Worm (Caenorhabditis elegans) whole organism, L2 larva: ENCODE results near the gene srx-44.
"Not testable (repeated sequence)": the region's sequence is repeated elsewhere in the genome, so short reads cannot be mapped to it uniquely, and the experiment has no call there.

Experiments used
- C34F6.9 ChIP-seq: fragments of 150-350 bp; optimal IDR thresholded peaks from 2 replicates; lab custom pipeline; 2014; ENCODE audit warnings: missing biosample characterization, missing genetic modification characterization
- F13H6.1 ChIP-seq: sonication (generic microtip); optimal IDR thresholded peaks from 2 replicates; lab custom pipeline; 2016; ENCODE audit warnings: missing genetic modification characterization, missing compliant biosample characterization
- R02D3.7 ChIP-seq: fragments of 150-350 bp; optimal IDR thresholded peaks from 2 replicates; lab custom pipeline; 2014; ENCODE audit warnings: missing biosample characterization, missing genetic modification characterization
- ZK546.5 ChIP-seq: sonication (generic microtip); optimal IDR thresholded peaks from 2 replicates; lab custom pipeline; 2017; ENCODE audit warnings: missing biosample characterization, missing genetic modification characterization
- alr-1 ChIP-seq: fragments of 150-350 bp; optimal IDR thresholded peaks from 2 replicates; lab custom pipeline; 2014; ENCODE audit warnings: missing biosample characterization, missing genetic modification characterization
- aly-2 ChIP-seq: fragments of 150-350 bp; optimal IDR thresholded peaks from 2 replicates; lab custom pipeline; 2014; ENCODE audit warnings: missing biosample characterization, missing genetic modification characterization
- ama-1 ChIP-seq: fragments of 150-350 bp; optimal IDR thresholded peaks from 2 replicates; lab custom pipeline; 2018; ENCODE audit warnings: inconsistent platforms
- ceh-16 ChIP-seq: fragments of 150-350 bp; optimal IDR thresholded peaks from 2 replicates; lab custom pipeline; 2014; ENCODE audit warnings: missing biosample characterization, missing genetic modification characterization
- ceh-82 ChIP-seq: fragments of 150-350 bp; optimal IDR thresholded peaks from 2 replicates; lab custom pipeline; 2014; ENCODE audit warnings: missing biosample characterization, missing genetic modification characterization
- crh-2 ChIP-seq: sonication (generic microtip); optimal IDR thresholded peaks from 2 replicates; lab custom pipeline; 2017; ENCODE audit warnings: missing biosample characterization, missing genetic modification characterization
- elt-1 ChIP-seq: fragments of 150-350 bp; optimal IDR thresholded peaks from 2 replicates; lab custom pipeline; 2014; ENCODE audit warnings: missing biosample characterization, missing genetic modification characterization
- fos-1 ChIP-seq: fragments of 150-350 bp; optimal IDR thresholded peaks from 2 replicates; lab custom pipeline; 2014; ENCODE audit warnings: missing biosample characterization, missing genetic modification characterization
- gmeb-1 ChIP-seq: fragments of 150-350 bp; optimal IDR thresholded peaks from 2 replicates; lab custom pipeline; 2014; ENCODE audit warnings: missing biosample characterization, missing genetic modification characterization
- lin-11 ChIP-seq: fragments of 150-350 bp; sonication (generic microtip); optimal IDR thresholded peaks from 2 replicates; lab custom pipeline; 2014; ENCODE audit warnings: missing biosample characterization, missing genetic modification characterization, inconsistent platforms, mixed read lengths
- lin-13 ChIP-seq: fragments of 150-350 bp; optimal IDR thresholded peaks from 2 replicates; lab custom pipeline; 2014; ENCODE audit warnings: missing biosample characterization, missing genetic modification reagents, missing genetic modification characterization
- lin-39 ChIP-seq: fragments of 150-350 bp; optimal IDR thresholded peaks from 2 replicates; lab custom pipeline; 2014; ENCODE audit warnings: missing biosample characterization, missing genetic modification reagents, missing genetic modification characterization
- lsy-2 ChIP-seq, 2 experiments: fragments of 150-350 bp in 1 of 2; sonication (generic microtip) in 1 of 2; optimal IDR thresholded peaks; 2 replicates each; lab custom pipeline; 2014 to 2017; ENCODE audit warnings: missing biosample characterization in 2 of 2, missing genetic modification characterization in 2 of 2
- mbf-1 ChIP-seq: sonication (generic microtip); optimal IDR thresholded peaks from 2 replicates; lab custom pipeline; 2017; ENCODE audit warnings: missing biosample characterization, missing genetic modification characterization
- mdl-1 ChIP-seq, 2 experiments: fragments of 150-350 bp in 1 of 2; sonication (generic microtip) in 1 of 2; optimal IDR thresholded peaks; 2 replicates each; lab custom pipeline; 2017; ENCODE audit warnings: missing biosample characterization in 2 of 2, missing genetic modification characterization in 2 of 2
- nhr-10 ChIP-seq: sonication (generic microtip); optimal IDR thresholded peaks from 2 replicates; lab custom pipeline; 2017; ENCODE audit warnings: missing biosample characterization, missing genetic modification characterization
- nhr-11 ChIP-seq: fragments of 150-350 bp; optimal IDR thresholded peaks from 2 replicates; lab custom pipeline; 2014; ENCODE audit warnings: missing biosample characterization, missing genetic modification characterization
- nhr-12 ChIP-seq: fragments of 150-350 bp; optimal IDR thresholded peaks from 2 replicates; lab custom pipeline; 2014; ENCODE audit warnings: missing biosample characterization, missing genetic modification characterization
- nhr-129 ChIP-seq: fragments of 150-350 bp; optimal IDR thresholded peaks from 2 replicates; lab custom pipeline; 2014; ENCODE audit warnings: missing biosample characterization, missing genetic modification characterization
- nhr-21 ChIP-seq: fragments of 150-350 bp; optimal IDR thresholded peaks from 2 replicates; lab custom pipeline; 2014; ENCODE audit warnings: missing biosample characterization, missing genetic modification characterization
- nhr-23 ChIP-seq: fragments of 150-350 bp; optimal IDR thresholded peaks from 2 replicates; lab custom pipeline; 2014; ENCODE audit warnings: missing biosample characterization, missing genetic modification reagents, missing genetic modification characterization
- nhr-25 ChIP-seq: fragments of 150-350 bp; sonication (generic microtip); optimal IDR thresholded peaks from 3 replicates; lab custom pipeline; 2014; ENCODE audit warnings: missing biosample characterization, missing genetic modification characterization
- nhr-77 ChIP-seq: fragments of 150-350 bp; optimal IDR thresholded peaks from 2 replicates; lab custom pipeline; 2014; ENCODE audit warnings: missing biosample characterization, missing genetic modification characterization
- peb-1 ChIP-seq: fragments of 150-350 bp; optimal IDR thresholded peaks from 2 replicates; lab custom pipeline; 2014; ENCODE audit warnings: missing biosample characterization, missing genetic modification characterization
- sem-4 ChIP-seq: fragments of 150-350 bp; optimal IDR thresholded peaks from 2 replicates; lab custom pipeline; 2014; ENCODE audit warnings: missing biosample characterization, missing genetic modification reagents, missing genetic modification characterization
- skn-1 ChIP-seq: sonication (generic microtip); optimal IDR thresholded peaks from 2 replicates; lab custom pipeline; 2017; ENCODE audit warnings: missing biosample characterization, missing genetic modification characterization
- sma-3 ChIP-seq: sonication (generic microtip); optimal IDR thresholded peaks from 2 replicates; lab custom pipeline; 2016; ENCODE audit warnings: missing genetic modification reagents, missing genetic modification characterization, missing compliant biosample characterization
- snpc-4 ChIP-seq: fragments of 150-350 bp; optimal IDR thresholded peaks from 2 replicates; lab custom pipeline; 2014; ENCODE audit warnings: missing biosample characterization, missing genetic modification characterization
- unc-39 ChIP-seq: fragments of 150-350 bp; optimal IDR thresholded peaks from 2 replicates; lab custom pipeline; 2014; ENCODE audit warnings: missing biosample characterization, missing genetic modification characterization
- unc-55 ChIP-seq: fragments of 150-350 bp; sonication (generic microtip); optimal IDR thresholded peaks from 3 replicates; lab custom pipeline; 2014; ENCODE audit warnings: missing biosample characterization, missing genetic modification reagents, missing genetic modification characterization
- unc-62 ChIP-seq: fragments of 150-350 bp; optimal IDR thresholded peaks from 2 replicates; lab custom pipeline; 2014; ENCODE audit warnings: missing biosample characterization, missing genetic modification reagents, missing genetic modification characterization
- zag-1 ChIP-seq: fragments of 150-350 bp; optimal IDR thresholded peaks from 2 replicates; lab custom pipeline; 2014; ENCODE audit warnings: missing biosample characterization, missing genetic modification characterization
- ztf-1 ChIP-seq: fragments of 200-800 bp; sonication (Bioruptor generic); conservative IDR thresholded peaks from 2 replicates; pipeline ENCODE4 v1.3.6; 2022; ENCODE audit warnings: missing genetic modification characterization, missing compliant biosample characterization
- ztf-11 ChIP-seq: sonication (generic microtip); optimal IDR thresholded peaks from 2 replicates; lab custom pipeline; 2017; ENCODE audit warnings: missing biosample characterization, missing genetic modification characterization
- ztf-4 ChIP-seq: fragments of 150-350 bp; optimal IDR thresholded peaks from 2 replicates; lab custom pipeline; 2014; ENCODE audit warnings: missing biosample characterization, missing genetic modification characterization

srx-44 gene

DNA sequence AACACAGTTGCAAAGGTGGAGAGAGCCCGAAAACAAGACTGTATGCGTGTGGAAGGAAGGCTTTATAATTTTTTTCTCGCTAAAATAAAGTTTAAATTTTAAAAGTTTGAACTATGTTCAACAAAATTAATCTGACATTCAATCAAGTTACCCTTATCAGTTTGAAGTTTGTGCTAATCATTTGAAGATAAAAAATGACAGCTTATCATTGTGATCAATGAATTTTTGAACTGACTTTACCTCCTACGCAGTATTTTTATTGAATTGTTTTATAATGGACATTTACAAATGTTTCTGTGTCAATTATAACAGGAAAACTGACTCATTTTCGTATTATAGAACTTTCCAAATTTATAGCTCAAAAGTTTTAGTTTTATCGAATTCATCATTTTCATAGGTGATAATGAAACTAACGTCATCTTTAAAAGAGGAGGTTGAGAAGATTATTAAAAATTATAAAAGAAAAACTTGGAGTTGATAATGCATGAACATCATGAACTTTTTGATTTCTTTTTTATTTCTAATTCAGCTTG is 41.8 kb upstream of the srx-44 start, which contains the start of gene oac-20:
Gene oac-20 (plus strand): TSS at position 483 of the 533 bp plus-strand sequence.
- no peak for TF ChIP-seq unc-39 (tag; lab: Kevin White, UChicago)
- TF ChIP-seq fos-1 (tag; lab: Kevin White, UChicago): peak; percentile 76

DNA sequence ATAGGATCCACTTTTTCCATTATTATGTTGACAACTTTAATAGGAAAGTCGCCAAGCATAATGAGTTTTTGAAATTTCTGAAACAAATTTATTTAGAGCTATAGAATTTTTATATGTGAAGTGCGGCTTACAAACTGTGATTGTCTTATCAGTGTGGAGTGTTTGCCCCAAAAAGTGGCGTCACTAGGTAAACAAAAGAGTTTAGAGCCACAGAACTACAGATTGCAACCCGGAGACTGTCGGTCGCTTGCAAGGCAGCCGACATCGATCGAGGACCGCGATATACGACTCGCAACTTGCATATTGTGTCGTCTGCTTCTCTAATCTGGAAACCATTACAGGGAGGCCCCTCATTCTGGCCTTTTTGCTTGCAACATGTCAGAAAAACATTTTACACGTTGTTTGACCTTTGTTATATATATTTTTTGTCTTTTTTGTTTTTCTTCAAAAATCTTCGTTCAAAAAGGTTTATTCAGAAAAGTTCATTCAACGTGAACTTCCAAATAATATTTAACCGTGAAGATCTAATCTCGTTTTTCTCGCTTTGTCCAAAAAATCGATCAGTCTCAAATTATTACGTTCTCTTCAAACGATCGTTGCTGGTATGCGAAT is 37.3 kb upstream of the srx-44 start, which contains the start of the genes fbxa-99 and F36G9.13:
Gene fbxa-99 (minus strand): TSS at position 122 of the 612 bp plus-strand sequence.
Gene F36G9.13 (plus strand): TSS at position 562 of the 612 bp plus-strand sequence.
- TF ChIP-seq mdl-1 (tag; optimal IDR thresholded peaks at IDR 0.05; lab: Kevin White, UChicago) (no peak), mbf-1 (no peak), fos-1 (tag; lab: Kevin White, UChicago) (peak; percentile 36), snpc-4 (tag; lab: Kevin White, UChicago) (peak; percentile 56), nhr-25 (tag; lab: Kevin White, UChicago) (no peak)

DNA sequence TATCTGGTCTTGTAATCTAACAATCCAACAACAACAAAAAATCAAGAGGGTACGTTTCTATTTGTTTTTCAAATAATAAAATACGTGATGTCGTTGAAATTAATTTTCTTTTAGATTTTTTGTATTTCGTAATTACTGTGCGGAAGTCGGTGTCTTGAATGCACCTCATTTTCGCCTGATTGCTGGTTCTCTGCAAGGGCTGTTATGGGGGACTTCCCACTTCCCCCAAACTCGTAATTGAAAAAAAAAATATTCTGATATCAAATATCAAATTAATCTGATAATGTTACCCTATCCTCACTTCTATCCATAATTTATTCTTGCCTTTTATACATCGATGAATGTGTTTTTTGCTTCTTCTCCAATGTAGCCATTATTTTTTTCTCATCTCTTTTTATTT is 32.1 kb upstream of the srx-44 start, which contains the start of gene F36G9.15:
Gene F36G9.15 (minus strand): TSS at position 101 of the 400 bp plus-strand sequence.
- no peak for TF ChIP-seq R02D3.7 (tag; lab: Kevin White, UChicago)

DNA sequence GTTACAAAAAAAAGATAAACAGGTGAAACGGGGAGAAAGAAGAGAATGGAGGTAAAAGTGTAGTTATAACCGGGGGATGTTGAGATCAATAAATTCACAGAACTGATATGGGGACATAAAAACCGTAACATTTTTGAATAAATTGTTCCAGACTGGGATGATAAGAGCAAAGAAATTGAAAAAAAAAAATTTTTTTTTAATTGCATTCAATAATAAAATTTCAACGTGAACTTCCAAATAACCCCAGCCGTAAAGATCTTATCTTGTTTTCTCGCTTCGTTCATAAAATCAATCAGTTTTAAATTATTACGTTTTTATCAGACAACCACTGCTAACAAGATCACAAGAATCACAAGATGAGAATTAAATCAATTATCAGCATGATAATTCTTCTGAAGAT is 28.3 kb upstream of the srx-44 start, which contains the start of gene C06C6.7:
Gene C06C6.7 (plus strand): TSS at position 301 of the 400 bp plus-strand sequence.
- TF ChIP-seq ama-1; unc-39 (tag; lab: Kevin White, UChicago); ztf-11 (tag; lab: Kevin White, UChicago): not testable (repeated sequence)

DNA sequence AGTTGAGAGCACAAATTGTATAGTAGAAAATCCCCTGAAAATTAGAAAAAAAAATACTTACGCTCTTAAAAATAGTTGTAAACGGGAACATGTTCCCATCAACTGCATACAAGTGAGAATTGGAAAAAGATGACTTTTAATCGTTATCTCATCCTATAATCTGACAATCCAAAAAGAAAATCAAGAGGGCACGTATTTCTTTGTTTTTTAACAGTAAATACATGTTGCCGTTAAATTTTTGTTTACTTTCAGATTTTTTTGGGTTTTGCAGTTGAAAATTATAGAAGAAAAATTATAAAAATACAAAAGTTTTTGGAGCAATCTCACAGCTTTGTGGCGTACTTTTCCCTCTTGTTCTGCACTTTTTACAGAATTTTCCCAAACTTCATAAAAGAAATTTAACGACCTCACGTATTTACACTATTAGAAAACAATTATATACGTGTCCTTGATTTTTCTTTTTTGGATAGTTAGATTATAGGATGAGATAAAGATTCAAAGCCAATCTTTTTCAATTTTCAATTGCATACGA is 23.4 kb upstream of the srx-44 start, which contains the start of the genes C06C6.9 and C06C6.8:
Gene C06C6.9 (minus strand): TSS at position 101 of the 532 bp plus-strand sequence.
Gene C06C6.8 (plus strand): TSS at position 482 of the 532 bp plus-strand sequence.
- no peak for TF ChIP-seq ztf-4 (tag; lab: Kevin White, UChicago)
- TF ChIP-seq lin-11: no peak
- TF ChIP-seq fos-1 (tag; lab: Kevin White, UChicago): no peak
- TF ChIP-seq zag-1 (tag; lab: Kevin White, UChicago): no peak
- TF ChIP-seq skn-1: no peak

DNA sequence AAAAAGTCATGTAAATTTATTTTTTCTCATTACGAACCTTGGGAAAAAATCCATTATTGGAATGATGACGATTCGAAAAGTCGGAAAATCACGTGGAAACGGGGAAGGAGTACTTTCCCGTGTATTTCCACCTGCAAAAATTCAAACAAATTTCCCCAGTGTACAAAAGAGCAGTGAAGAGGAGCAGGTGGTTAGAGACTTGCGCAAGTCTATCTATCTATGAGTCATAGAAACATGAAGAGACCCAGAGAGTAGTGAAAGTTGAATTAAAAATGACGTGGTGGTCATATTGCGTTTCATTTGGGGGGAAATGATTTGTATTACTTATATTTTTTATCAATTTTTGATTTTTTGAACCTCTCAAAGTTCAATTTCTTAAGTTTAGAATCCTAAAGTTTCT is 19.7 kb upstream of the srx-44 start, which contains the start of gene nhr-50:
Gene nhr-50 (minus strand): TSS at position 199 of the 400 bp plus-strand sequence.
- TF ChIP-seq nhr-129 (peak; percentile 54), gmeb-1 (tag; lab: Kevin White, UChicago) (peak; percentile 8), F13H6.1 (tag; lab: Kevin White, UChicago) (peak; percentile 53), unc-55 (GFP tag; lab: Kevin White, UChicago) (no peak), snpc-4 (tag; lab: Kevin White, UChicago) (no peak), lin-13 (GFP tag; lab: Kevin White, UChicago) (no peak), ZK546.5 (tag; lab: Kevin White, UChicago) (no peak), mbf-1 (no peak), mdl-1 (tag; optimal IDR thresholded peaks at IDR 0.05; lab: Kevin White, UChicago) (no peak), lin-11 (no peak), ceh-16 (tag; lab: Kevin White, UChicago) (no peak), ztf-4 (tag; lab: Kevin White, UChicago) (peak; percentile 8), nhr-25 (tag; lab: Kevin White, UChicago) (no peak), peb-1 (tag; lab: Kevin White, UChicago) (no peak), nhr-21 (tag; lab: Kevin White, UChicago) (peak; percentile 45), nhr-77 (tag; lab: Kevin White, UChicago) (no peak), aly-2 (tag; lab: Kevin White, UChicago) (no peak), ceh-82 (tag; lab: Kevin White, UChicago) (no peak), sem-4 (no peak), nhr-10 (tag; lab: Kevin White, UChicago) (no peak), ztf-1 (GFP tag; lab: Robert Waterston, UW) (no peak), crh-2 (tag; lab: Kevin White, UChicago) (peak; percentile 83), lsy-2 (tag; optimal IDR thresholded peaks at IDR 0.05; lab: Kevin White, UChicago) (no peak), fos-1 (tag; lab: Kevin White, UChicago) (peak; percentile 99), zag-1 (tag; lab: Kevin White, UChicago) (no peak), C34F6.9 (tag; lab: Kevin White, UChicago) (peak; percentile 45), nhr-23 (no peak), unc-62 (GFP tag; lab: Kevin White, UChicago) (no peak), nhr-11 (tag; lab: Kevin White, UChicago) (no peak), unc-39 (tag; lab: Kevin White, UChicago) (no peak), sma-3 (GFP tag; lab: Kevin White, UChicago) (peak; percentile 69), elt-1 (tag; lab: Kevin White, UChicago) (no peak), R02D3.7 (tag; lab: Kevin White, UChicago) (no peak), nhr-12 (no peak), skn-1 (no peak), lin-39 (tag; lab: Kevin White, UChicago) (no peak), ztf-11 (tag; lab: Kevin White, UChicago) (no peak), alr-1 (tag; lab: Kevin White, UChicago) (no peak)
